Comparison of ENCODE assay signal across 1 fruit fly cellular context in genomic region chr3R:27922673-27923175, dm6.
TF ChIP-seq lines count a peak whose summit lies in the region.

TSS of gene RpL4 (plus strand) at chr3R:27922821.

TF ChIP-seq in whole organism, embryonic, 481 proteins besides CTCF, POLR2A, EP300 and RAD21 (continued from another document and continues in another):
- TF ChIP-seq Nf-YB (GFP tag; optimal IDR thresholded peaks at IDR 0.05; lab: Kevin White, UChicago) (peak; percentile 73), CG13123 (GFP tag; optimal IDR thresholded peaks at IDR 0.05; lab: Kevin White, UChicago) (peak; percentile 65), sd (tag; optimal IDR thresholded peaks at IDR 0.05; lab: Kevin White, UChicago) (peak; percentile 83), CG4617 (GFP tag; optimal IDR thresholded peaks at IDR 0.05; lab: Kevin White, UChicago; ENCODE audit: borderline replicate concordance) (peak; percentile 52), CG9437 (GFP tag; optimal IDR thresholded peaks at IDR 0.05; lab: Kevin White, UChicago) (peak; percentile 88), MTF-1 (GFP tag; optimal IDR thresholded peaks at IDR 0.05; lab: Kevin White, UChicago; ENCODE audit: borderline replicate concordance) (peak; percentile 96), NK7.1 (GFP tag; optimal IDR thresholded peaks at IDR 0.05; lab: Kevin White, UChicago) (peak; percentile 57), Mes4 (GFP tag; optimal IDR thresholded peaks at IDR 0.05; lab: Kevin White, UChicago) (peak; percentile 93), cas (GFP tag; IDR thresholded peaks at IDR 0.05; lab: Robert Waterston, UW) (peak; percentile 53), HmgD (GFP tag; optimal IDR thresholded peaks at IDR 0.05; lab: Kevin White, UChicago) (peak; percentile 42), Med (GFP tag; lab: Kevin White, UChicago) (peak; percentile 98), CG4820 (GFP tag; optimal IDR thresholded peaks at IDR 0.05; lab: Kevin White, UChicago) (peak; percentile 56), CG13296 (GFP tag; optimal IDR thresholded peaks at IDR 0.05; lab: Kevin White, UChicago) (peak; percentile 89), CG14441 (GFP tag; IDR thresholded peaks at IDR 0.05; lab: Robert Waterston, UW) (peak; percentile 60), CG13624 (GFP tag; optimal IDR thresholded peaks at IDR 0.05; lab: Kevin White, UChicago) (peak; percentile 86), CG10654 (GFP tag; optimal IDR thresholded peaks at IDR 0.05; lab: Kevin White, UChicago) (peak; percentile 70), pb (GFP tag; optimal IDR thresholded peaks at IDR 0.05; lab: Kevin White, UChicago) (peak; percentile 82), abd-A (tag; optimal IDR thresholded peaks at IDR 0.05; lab: Kevin White, UChicago) (no peak), Ssrp (tag; optimal IDR thresholded peaks at IDR 0.05; lab: Kevin White, UChicago) (peak; percentile 40), CG8765 (GFP tag; IDR thresholded peaks at IDR 0.05; lab: Robert Waterston, UW) (no peak), CG17361 (GFP tag; IDR thresholded peaks at IDR 0.05; lab: Robert Waterston, UW) (peak; percentile 83), Awh (GFP tag; IDR thresholded peaks at IDR 0.05; lab: Robert Waterston, UW) (peak; percentile 84), pho (GFP tag; optimal IDR thresholded peaks at IDR 0.05; lab: Kevin White, UChicago) (peak; percentile 77), Dp (GFP tag; optimal IDR thresholded peaks at IDR 0.05; lab: Kevin White, UChicago) (peak; percentile 12), CG30403 (GFP tag; optimal IDR thresholded peaks at IDR 0.05; lab: Kevin White, UChicago) (peak; percentile 60), usp (GFP tag; optimal IDR thresholded peaks at IDR 0.05; lab: Kevin White, UChicago) (no peak), CG6272 (GFP tag; IDR thresholded peaks at IDR 0.05; lab: Robert Waterston, UW) (peak; percentile 52), gt (GFP tag; IDR thresholded peaks at IDR 0.05; lab: Robert Waterston, UW) (no peak), kni (GFP tag; optimal IDR thresholded peaks at IDR 0.05; lab: Kevin White, UChicago) (peak; percentile 58), ssp (GFP tag; IDR thresholded peaks at IDR 0.05; lab: Robert Waterston, UW) (no peak), fd64A (GFP tag; optimal IDR thresholded peaks at IDR 0.05; lab: Kevin White, UChicago) (peak; percentile 81), CG10321 (GFP tag; IDR thresholded peaks at IDR 0.05; lab: Robert Waterston, UW) (peak; percentile 51; the same call in 1 of the 2 replicates), NFAT (GFP tag; IDR thresholded peaks at IDR 0.05; lab: Robert Waterston, UW) (peak; percentile 79), CG11247 (GFP tag; IDR thresholded peaks at IDR 0.05; lab: Robert Waterston, UW) (peak; percentile 85), zen2 (GFP tag; IDR thresholded peaks at IDR 0.05; lab: Robert Waterston, UW; ENCODE audit: partially characterized antibody) (no peak), sens-2 (GFP tag; IDR thresholded peaks at IDR 0.05; lab: Robert Waterston, UW) (peak; percentile 89), pnt (GFP tag; optimal IDR thresholded peaks at IDR 0.05; lab: Kevin White, UChicago) (peak; percentile 24), crp (GFP tag; optimal IDR thresholded peaks at IDR 0.05; lab: Kevin White, UChicago) (peak in 1 of 2 experiments; percentile 49), eyg (GFP tag; optimal IDR thresholded peaks at IDR 0.05; lab: Kevin White, UChicago) (peak; percentile 73), unpg (GFP tag; optimal IDR thresholded peaks at IDR 0.05; lab: Kevin White, UChicago) (peak; percentile 82), CG3726 (GFP tag; IDR thresholded peaks at IDR 0.05; lab: Robert Waterston, UW) (peak; percentile 52), Deaf1 (tag; optimal IDR thresholded peaks at IDR 0.05; lab: Kevin White, UChicago) (peak; percentile 17), CG10462 (GFP tag; optimal IDR thresholded peaks at IDR 0.05; lab: Kevin White, UChicago) (peak; percentile 48), BtbVII (GFP tag; optimal IDR thresholded peaks at IDR 0.05; lab: Kevin White, UChicago) (peak; percentile 87), CG15073 (GFP tag; optimal IDR thresholded peaks at IDR 0.05; lab: Kevin White, UChicago) (no peak), Ravus (GFP tag; IDR thresholded peaks at IDR 0.05; lab: Robert Waterston, UW) (no peak; the same call in 1 of the 2 replicates), CG15011 (GFP tag; optimal IDR thresholded peaks at IDR 0.05; lab: Kevin White, UChicago) (no peak), tio (GFP tag; optimal IDR thresholded peaks at IDR 0.05; lab: Kevin White, UChicago) (no peak), Max (GFP tag; optimal IDR thresholded peaks at IDR 0.05; lab: Kevin White, UChicago) (peak; percentile 75), CG6765 (GFP tag; optimal IDR thresholded peaks at IDR 0.05; lab: Kevin White, UChicago) (peak; percentile 93), Aef1 (GFP tag; IDR thresholded peaks at IDR 0.05; lab: Robert Waterston, UW) (0 out of 3 replicates have a peak, but pooled peaks have one; percentile 21), vvl (GFP tag; IDR thresholded peaks at IDR 0.05; lab: Robert Waterston, UW) (peak; percentile 90), sna (GFP tag; IDR thresholded peaks at IDR 0.05; lab: Robert Waterston, UW; ENCODE audit: partially characterized antibody) (no peak), CG6689 (GFP tag; IDR thresholded peaks at IDR 0.05; lab: Robert Waterston, UW) (peak; percentile 52), CG7928 (GFP tag; optimal IDR thresholded peaks at IDR 0.05; lab: Kevin White, UChicago) (peak; percentile 56), Bdp1 (GFP tag; optimal IDR thresholded peaks at IDR 0.05; lab: Kevin White, UChicago) (peak; percentile 66), fru (optimal IDR thresholded peaks at IDR 0.05; lab: Kevin White, UChicago) (no peak), H2.0 (GFP tag; IDR thresholded peaks at IDR 0.05; lab: Robert Waterston, UW) (peak; percentile 83), CG12071 (GFP tag; optimal IDR thresholded peaks at IDR 0.05; lab: Kevin White, UChicago) (peak; percentile 88), scrt (GFP tag; optimal IDR thresholded peaks at IDR 0.05; lab: Kevin White, UChicago) (peak; percentile 82), CG17568 (GFP tag; optimal IDR thresholded peaks at IDR 0.05; lab: Kevin White, UChicago) (peak; percentile 90), vfl (GFP tag; optimal IDR thresholded peaks at IDR 0.05; lab: Kevin White, UChicago) (no peak), sc (optimal IDR thresholded peaks at IDR 0.05; lab: Kevin White, UChicago) (no peak), sc (GFP tag; optimal IDR thresholded peaks at IDR 0.05; lab: Kevin White, UChicago) (peak; percentile 88), CG15601 (tag; optimal IDR thresholded peaks at IDR 0.05; lab: Kevin White, UChicago) (peak; percentile 76), CG3847 (GFP tag; IDR thresholded peaks at IDR 0.05; lab: Robert Waterston, UW) (peak; percentile 80), tup (GFP tag; optimal IDR thresholded peaks at IDR 0.05; lab: Kevin White, UChicago) (peak; percentile 50), CG2129 (GFP tag; IDR thresholded peaks at IDR 0.05; lab: Robert Waterston, UW; ENCODE audit: partially characterized antibody) (no peak), Kr (GFP tag; optimal IDR thresholded peaks at IDR 0.05; lab: Kevin White, UChicago) (peak; percentile 57), zf30C (GFP tag; optimal IDR thresholded peaks at IDR 0.05; lab: Kevin White, UChicago) (peak; percentile 39), CG12236 (GFP tag; optimal IDR thresholded peaks at IDR 0.05; lab: Kevin White, UChicago) (peak; percentile 60), GATAe (GFP tag; conservative IDR thresholded peaks at IDR 0.05; lab: Robert Waterston, UW) (no peak; the same call in 1 of the 2 replicates), psq (GFP tag; optimal IDR thresholded peaks at IDR 0.05; lab: Kevin White, UChicago) (peak; percentile 57), Hr3 (GFP tag; optimal IDR thresholded peaks at IDR 0.05; lab: Kevin White, UChicago) (peak; percentile 61), gro (GFP tag; optimal IDR thresholded peaks at IDR 0.05; lab: Kevin White, UChicago) (peak; percentile 82), Mrtf (GFP tag; IDR thresholded peaks at IDR 0.05; lab: Robert Waterston, UW) (peak; percentile 50; the same call in 1 of the 3 replicates), Pdp1 (GFP tag; optimal IDR thresholded peaks at IDR 0.05; lab: Kevin White, UChicago) (peak; percentile 61 to 62), Sin3A (optimal IDR thresholded peaks at IDR 0.05; lab: Kevin White, UChicago) (no peak), CG7786 (GFP tag; optimal IDR thresholded peaks at IDR 0.05; lab: Kevin White, UChicago) (peak; percentile 56), Asciz (GFP tag; optimal IDR thresholded peaks at IDR 0.05; lab: Kevin White, UChicago) (peak; percentile 84), HLHmδ (GFP tag; optimal IDR thresholded peaks at IDR 0.05; lab: Kevin White, UChicago) (peak; percentile 99), ro (GFP tag; IDR thresholded peaks at IDR 0.05; lab: Robert Waterston, UW) (no peak), hb (GFP tag; IDR thresholded peaks at IDR 0.05; lab: Robert Waterston, UW; ENCODE audit: partially characterized antibody) (no peak), kah (GFP tag; optimal IDR thresholded peaks at IDR 0.05; lab: Kevin White, UChicago) (peak; percentile 75), CG7987 (GFP tag; optimal IDR thresholded peaks at IDR 0.05; lab: Kevin White, UChicago) (peak; percentile 95), chif (GFP tag; optimal IDR thresholded peaks at IDR 0.05; lab: Kevin White, UChicago) (peak; percentile 68 to 84), Hr51 (GFP tag; optimal IDR thresholded peaks at IDR 0.05; lab: Kevin White, UChicago) (peak; percentile 76 to 79), Spps (tag; optimal IDR thresholded peaks at IDR 0.05; lab: Kevin White, UChicago) (no peak), prd (optimal IDR thresholded peaks at IDR 0.05; lab: Kevin White, UChicago) (no peak), prd (GFP tag; IDR thresholded peaks at IDR 0.05; lab: Robert Waterston, UW) (peak; percentile 48; the same call in 2 of the 3 replicates), gsb-n (tag; optimal IDR thresholded peaks at IDR 0.05; lab: Kevin White, UChicago) (peak; percentile 69), schlank (tag; optimal IDR thresholded peaks at IDR 0.05; lab: Kevin White, UChicago) (peak; percentile 88), kay (GFP tag; optimal IDR thresholded peaks at IDR 0.05; lab: Kevin White, UChicago) (no peak), CG31388 (GFP tag; optimal IDR thresholded peaks at IDR 0.05; lab: Kevin White, UChicago) (peak; percentile 9), dmrt99B (tag; optimal IDR thresholded peaks at IDR 0.05; lab: Kevin White, UChicago) (peak; percentile 64), CG18764 (GFP tag; optimal IDR thresholded peaks at IDR 0.05; lab: Kevin White, UChicago) (peak; percentile 66), otp (GFP tag; IDR thresholded peaks at IDR 0.05; lab: Robert Waterston, UW) (peak; percentile 93), CG33557 (GFP tag; optimal IDR thresholded peaks at IDR 0.05; lab: Kevin White, UChicago) (peak; percentile 86), Chrac-16 (GFP tag; optimal IDR thresholded peaks at IDR 0.05; lab: Kevin White, UChicago) (peak; percentile 53), CG10565 (GFP tag; optimal IDR thresholded peaks at IDR 0.05; lab: Kevin White, UChicago) (no peak), odd (GFP tag; optimal IDR thresholded peaks at IDR 0.05; lab: Kevin White, UChicago) (peak; percentile 94), eve (GFP tag; optimal IDR thresholded peaks at IDR 0.05; lab: Kevin White, UChicago) (no peak), BEAF-32 (GFP tag; optimal IDR thresholded peaks at IDR 0.05; lab: Kevin White, UChicago) (peak; percentile 37), Dek (tag; optimal IDR thresholded peaks at IDR 0.05; lab: Kevin White, UChicago) (peak; percentile 53), CG4328 (GFP tag; optimal IDR thresholded peaks at IDR 0.05; lab: Kevin White, UChicago) (peak; percentile 88), CG4707 (GFP tag; optimal IDR thresholded peaks at IDR 0.05; lab: Kevin White, UChicago) (peak; percentile 85), CG7271 (tag; optimal IDR thresholded peaks at IDR 0.05; lab: Kevin White, UChicago) (peak; percentile 86), CG16779 (GFP tag; IDR thresholded peaks at IDR 0.05; lab: Robert Waterston, UW) (peak; percentile 66; the same call in 1 of the 2 replicates), CG43689 (GFP tag; IDR thresholded peaks at IDR 0.05; lab: Robert Waterston, UW) (0 out of 2 replicates have a peak, but pooled peaks have one; percentile 22), CG33213 (GFP tag; optimal IDR thresholded peaks at IDR 0.05; lab: Kevin White, UChicago) (peak; percentile 98), D (optimal IDR thresholded peaks at IDR 0.05; lab: Kevin White, UChicago) (no peak), D (GFP tag; optimal IDR thresholded peaks at IDR 0.05; lab: Kevin White, UChicago) (peak; percentile 77), CG12659 (GFP tag; optimal IDR thresholded peaks at IDR 0.05; lab: Kevin White, UChicago) (peak; percentile 93), chm (GFP tag; IDR thresholded peaks at IDR 0.05; lab: Robert Waterston, UW) (peak; percentile 94), Hr78 (GFP tag; optimal IDR thresholded peaks at IDR 0.05; lab: Kevin White, UChicago) (peak in 1 of 2 experiments; percentile 19), Gsc (GFP tag; IDR thresholded peaks at IDR 0.05; lab: Robert Waterston, UW) (no peak), mirr (GFP tag; optimal IDR thresholded peaks at IDR 0.05; lab: Kevin White, UChicago) (peak; percentile 85), CG10366 (GFP tag; IDR thresholded peaks at IDR 0.05; lab: Robert Waterston, UW) (peak; percentile 75), hbn (GFP tag; IDR thresholded peaks at IDR 0.05; lab: Robert Waterston, UW; ENCODE audit: partially characterized antibody) (no peak), Stat92E (GFP tag; optimal IDR thresholded peaks at IDR 0.05; lab: Kevin White, UChicago) (no peak), CG15514 (GFP tag; optimal IDR thresholded peaks at IDR 0.05; lab: Kevin White, UChicago) (peak; percentile 83), ap (GFP tag; IDR thresholded peaks at IDR 0.05; lab: Robert Waterston, UW) (peak; percentile 76), ac (GFP tag; optimal IDR thresholded peaks at IDR 0.05; lab: Kevin White, UChicago) (peak; percentile 84), CG9797 (GFP tag; optimal IDR thresholded peaks at IDR 0.05; lab: Kevin White, UChicago) (peak; percentile 27), ttk (GFP tag; IDR thresholded peaks at IDR 0.05; lab: Robert Waterston, UW) (peak; percentile 70; the same call in 1 of the 2 replicates), CG32767 (GFP tag; IDR thresholded peaks at IDR 0.05; lab: Robert Waterston, UW) (0 out of 2 replicates have a peak, but pooled peaks have one; percentile 54), ATbp (GFP tag; optimal IDR thresholded peaks at IDR 0.05; lab: Kevin White, UChicago) (peak; percentile 84), da (GFP tag; optimal IDR thresholded peaks at IDR 0.05; lab: Kevin White, UChicago) (peak; percentile 40), CG17829 (tag; optimal IDR thresholded peaks at IDR 0.05; lab: Kevin White, UChicago) (no peak), hkb (optimal IDR thresholded peaks at IDR 0.05; lab: Kevin White, UChicago) (no peak), hkb (GFP tag; IDR thresholded peaks at IDR 0.05; lab: Robert Waterston, UW) (peak; percentile 84)
